Fruit fly (Drosophila melanogaster) whole organism, embryonic: Measurements from ENCODE around the gene CG9393.

Source experiments
- Ada2b ChIP-seq: fragments of 200-800 bp; sonication (Bioruptor generic); IDR thresholded peaks from 2 replicates; pipeline ENCODE4 v1.3.6; 2022; ENCODE audit warnings: missing biosample characterization, missing genetic modification characterization
- Asciz ChIP-seq: fragments of 200-800 bp; sonication (Bioruptor generic); optimal IDR thresholded peaks from 2 replicates; lab custom pipeline; 2017; ENCODE audit warnings: missing biosample characterization, mild to moderate bottlenecking, missing genetic modification characterization, missing genetic modification reagents
- B-H2 ChIP-seq: fragments of 200-800 bp; sonication (Bioruptor generic); optimal IDR thresholded peaks from 2 replicates; lab custom pipeline; 2018; ENCODE audit warnings: missing biosample characterization, mild to moderate bottlenecking, missing genetic modification characterization
- CG11093 ChIP-seq: fragments of 200-800 bp; sonication (Bioruptor generic); IDR thresholded peaks from 3 replicates; pipeline ENCODE4 v1.3.6; 2022; ENCODE audit warnings: missing biosample characterization, missing genetic modification characterization
- CG12236 ChIP-seq: fragments of 200-800 bp; sonication (Bioruptor generic); optimal IDR thresholded peaks from 2 replicates; lab custom pipeline; 2016; ENCODE audit warnings: missing biosample characterization, missing genetic modification characterization
- CG13296 ChIP-seq: fragments of 200-800 bp; sonication (Bioruptor generic); optimal IDR thresholded peaks from 3 replicates; lab custom pipeline; 2018; ENCODE audit warnings: missing biosample characterization, mild to moderate bottlenecking, missing genetic modification characterization
- CG14050 ChIP-seq: fragments of 200-800 bp; sonication (Bioruptor generic); IDR thresholded peaks from 3 replicates; pipeline ENCODE4 v1.3.6; 2022; ENCODE audit warnings: missing biosample characterization, missing genetic modification characterization
- CG15011 ChIP-seq: fragments of 200-800 bp; sonication (Bioruptor generic); optimal IDR thresholded peaks from 3 replicates; lab custom pipeline; 2018; ENCODE audit warnings: missing biosample characterization, mild to moderate bottlenecking, missing genetic modification characterization
- CG17359 ChIP-seq: fragments of 200-800 bp; sonication (Bioruptor generic); optimal IDR thresholded peaks from 3 replicates; lab custom pipeline; 2018; ENCODE audit warnings: missing biosample characterization, mild to moderate bottlenecking, missing genetic modification characterization, moderate library complexity
- CG32532 ChIP-seq: fragments of 200-800 bp; sonication (Bioruptor generic); IDR thresholded peaks from 2 replicates; pipeline ENCODE4 v1.3.6; 2022; ENCODE audit warnings: missing biosample characterization, missing genetic modification characterization
- CG4360 ChIP-seq: fragments of 200-800 bp; sonication (Bioruptor generic); IDR thresholded peaks from 2 replicates; pipeline ENCODE4 v1.3.6; 2022; ENCODE audit warnings: missing biosample characterization, missing genetic modification characterization
- CG6854 ChIP-seq: fragments of 200-800 bp; sonication (Bioruptor generic); optimal IDR thresholded peaks from 3 replicates; lab custom pipeline; 2017; ENCODE audit warnings: missing biosample characterization, mild to moderate bottlenecking, missing genetic modification characterization
- CG8944 ChIP-seq: fragments of 200-800 bp; sonication (Bioruptor generic); optimal IDR thresholded peaks from 3 replicates; lab custom pipeline; 2016; ENCODE audit warnings: missing biosample characterization, missing genetic modification characterization
- CG9817 ChIP-seq: fragments of 200-800 bp; sonication (Bioruptor generic); optimal IDR thresholded peaks from 2 replicates; lab custom pipeline; 2018; ENCODE audit warnings: missing biosample characterization, mild to moderate bottlenecking, missing genetic modification characterization, moderate library complexity
- CkIIα-i1 ChIP-seq: fragments of 200-800 bp; sonication (Bioruptor generic); IDR thresholded peaks from 2 replicates; pipeline ENCODE4 v1.3.6; 2022; ENCODE audit warnings: missing biosample characterization, missing genetic modification characterization
- Dfd ChIP-seq, 2 experiments: fragments of >200 bp; optimal IDR thresholded peaks; 2 replicates each; lab custom pipeline; 2017; ENCODE audit warnings: missing biosample characterization in 2 of 2, missing genetic modification characterization in 2 of 2
- Drgx ChIP-seq: fragments of 200-800 bp; sonication (Bioruptor generic); IDR thresholded peaks from 2 replicates; pipeline ENCODE4 v1.3.6; 2022; ENCODE audit warnings: missing biosample characterization, missing genetic modification characterization
- Hr78 ChIP-seq, 2 experiments: fragments of 200-800 bp in 1 of 2; fragments of >200 bp in 1 of 2; sonication (Bioruptor generic) in 1 of 2; optimal IDR thresholded peaks; 2 replicates each; lab custom pipeline; 2017 to 2019; ENCODE audit warnings: missing biosample characterization in 2 of 2, missing genetic modification characterization in 2 of 2, mild to moderate bottlenecking in 1 of 2, moderate library complexity in 1 of 2
- Med ChIP-seq: fragments of 200-800 bp; sonication (Bioruptor generic); peaks from one replicate; lab custom pipeline; 2016; ENCODE audit warnings: missing biosample characterization, missing genetic modification characterization, mild to moderate bottlenecking, inconsistent platforms, moderate library complexity
- Pdp1 ChIP-seq, 2 experiments: fragments of 200-800 bp; sonication (Bioruptor generic); optimal IDR thresholded peaks; 3 replicates each; lab custom pipeline; 2016; ENCODE audit warnings: missing biosample characterization in 2 of 2, missing genetic modification characterization in 2 of 2, mild to moderate bottlenecking in 1 of 2, moderate library complexity in 1 of 2
- Vsx1 ChIP-seq: fragments of 200-800 bp; sonication (Bioruptor generic); optimal IDR thresholded peaks from 2 replicates; lab custom pipeline; 2017; ENCODE audit warnings: missing biosample characterization, mild to moderate bottlenecking, missing genetic modification characterization, missing genetic modification reagents
- al ChIP-seq: fragments of 200-800 bp; sonication (Bioruptor generic); IDR thresholded peaks from 2 replicates; pipeline ENCODE4 v1.3.6; 2022; ENCODE audit warnings: missing biosample characterization, missing genetic modification characterization
- ara ChIP-seq: fragments of 200-800 bp; sonication (Bioruptor generic); IDR thresholded peaks from 2 replicates; pipeline ENCODE4 v1.3.6; 2022; ENCODE audit warnings: missing biosample characterization, missing genetic modification characterization
- bbx ChIP-seq: fragments of 200-800 bp; sonication (Bioruptor generic); IDR thresholded peaks from 2 replicates; pipeline ENCODE4 v1.3.6; 2022; ENCODE audit warnings: missing biosample characterization, missing genetic modification characterization; ENCODE audit not compliant: partially characterized antibody
- bigmax ChIP-seq: fragments of 200-800 bp; sonication (Bioruptor generic); optimal IDR thresholded peaks from 2 replicates; lab custom pipeline; 2018; ENCODE audit warnings: missing biosample characterization, mild to moderate bottlenecking, missing genetic modification characterization
- cad ChIP-seq: fragments of >200 bp; optimal IDR thresholded peaks from 2 replicates; lab custom pipeline; 2017; ENCODE audit warnings: missing biosample characterization, missing genetic modification characterization
- cg ChIP-seq: fragments of 200-800 bp; sonication (Bioruptor generic); optimal IDR thresholded peaks from 3 replicates; lab custom pipeline; 2019; ENCODE audit warnings: missing biosample characterization, mild to moderate bottlenecking, missing genetic modification characterization, moderate library complexity
- chinmo ChIP-seq: fragments of 200-800 bp; sonication (Bioruptor generic); IDR thresholded peaks from 4 replicates; pipeline ENCODE4 v1.3.6; 2022; ENCODE audit warnings: missing biosample characterization, missing genetic modification characterization; ENCODE audit not compliant: partially characterized antibody
- crp ChIP-seq, 2 experiments: fragments of 200-800 bp; sonication (Bioruptor generic); optimal IDR thresholded peaks; 2 replicates in 1 of 2; 3 replicates in 1 of 2; lab custom pipeline; 2017; ENCODE audit warnings: missing biosample characterization in 2 of 2, missing genetic modification characterization in 2 of 2, mild to moderate bottlenecking in 1 of 2, moderate library complexity in 1 of 2
- dmrt11E ChIP-seq: fragments of 200-800 bp; sonication (Bioruptor generic); optimal IDR thresholded peaks from 3 replicates; lab custom pipeline; 2018; ENCODE audit warnings: missing biosample characterization, mild to moderate bottlenecking, missing genetic modification characterization, moderate library complexity
- eyg ChIP-seq: fragments of 200-800 bp; sonication (Bioruptor generic); optimal IDR thresholded peaks from 3 replicates; lab custom pipeline; 2016; ENCODE audit warnings: missing biosample characterization, missing genetic modification characterization
- fd3F ChIP-seq: fragments of 200-800 bp; sonication (Bioruptor generic); optimal IDR thresholded peaks from 2 replicates; lab custom pipeline; 2018; ENCODE audit warnings: missing biosample characterization, mild to moderate bottlenecking, missing genetic modification characterization, moderate library complexity
- jing ChIP-seq: fragments of 200-800 bp; sonication (Bioruptor generic); optimal IDR thresholded peaks from 2 replicates; lab custom pipeline; 2018; ENCODE audit warnings: missing biosample characterization, mild to moderate bottlenecking, missing genetic modification characterization
- kni ChIP-seq: fragments of 200-800 bp; sonication (Bioruptor generic); optimal IDR thresholded peaks from 3 replicates; lab custom pipeline; 2017; ENCODE audit warnings: mild to moderate bottlenecking, missing biosample characterization, missing genetic modification reagents, missing genetic modification characterization
- lola ChIP-seq, 3 experiments: fragments of >200 bp in 2 of 3; fragments of 200-800 bp in 1 of 3; sonication (Bioruptor generic) in 1 of 3; optimal IDR thresholded peaks; 2 replicates each; lab custom pipeline; 2017 to 2019; ENCODE audit warnings: missing biosample characterization in 3 of 3, missing genetic modification characterization in 3 of 3, mild to moderate bottlenecking in 1 of 3, moderate library complexity in 1 of 3
- nom ChIP-seq: fragments of 200-800 bp; sonication (Bioruptor generic); optimal IDR thresholded peaks from 2 replicates; lab custom pipeline; 2017; ENCODE audit warnings: missing biosample characterization, missing genetic modification characterization, mild to moderate bottlenecking, moderate library complexity, missing genetic modification reagents
- pho ChIP-seq: fragments of 200-800 bp; sonication (Bioruptor generic); optimal IDR thresholded peaks from 2 replicates; lab custom pipeline; 2016; ENCODE audit warnings: missing biosample characterization, missing genetic modification characterization
- pros ChIP-seq: fragments of 200-800 bp; sonication (Bioruptor generic); optimal IDR thresholded peaks from 3 replicates; lab custom pipeline; 2019; ENCODE audit warnings: missing biosample characterization, mild to moderate bottlenecking, missing genetic modification characterization, moderate library complexity
- sc ChIP-seq, 3 experiments: fragments of >200 bp in 2 of 3; fragments of 200-800 bp in 1 of 3; sonication (Bioruptor generic) in 1 of 3; optimal IDR thresholded peaks; 2 replicates in 2 of 3; 3 replicates in 1 of 3; lab custom pipeline; 2017; ENCODE audit warnings: mild to moderate bottlenecking in 1 of 3, missing biosample characterization in 1 of 3, missing genetic modification characterization in 1 of 3, missing genetic modification reagents in 1 of 3
- sens ChIP-seq: fragments of 200-800 bp; sonication (Bioruptor generic); peaks from one replicate; lab custom pipeline; 2016; ENCODE audit warnings: missing biosample characterization, missing genetic modification characterization
- sisA ChIP-seq: fragments of 200-800 bp; sonication (Bioruptor generic); IDR thresholded peaks from 2 replicates; pipeline ENCODE4 v1.3.6; 2022; ENCODE audit warnings: missing biosample characterization, missing genetic modification characterization
- so ChIP-seq: fragments of 200-800 bp; sonication (Bioruptor generic); IDR thresholded peaks from 3 replicates; pipeline ENCODE4 v1.3.6; 2022; ENCODE audit warnings: missing biosample characterization, missing genetic modification characterization
- sqz ChIP-seq: fragments of 200-800 bp; sonication (Bioruptor generic); optimal IDR thresholded peaks from 3 replicates; lab custom pipeline; 2018; ENCODE audit warnings: missing biosample characterization, mild to moderate bottlenecking, missing genetic modification characterization
- tin ChIP-seq: fragments of 200-800 bp; sonication (Bioruptor generic); optimal IDR thresholded peaks from 3 replicates; lab custom pipeline; 2016; ENCODE audit warnings: missing biosample characterization, missing genetic modification characterization
- tll ChIP-seq, 2 experiments: fragments of 200-800 bp in 1 of 2; fragments of >200 bp in 1 of 2; sonication (Bioruptor generic) in 1 of 2; optimal IDR thresholded peaks; 2 replicates each; lab custom pipeline; 2017 to 2019; ENCODE audit warnings: missing biosample characterization in 2 of 2, missing genetic modification characterization in 2 of 2, mild to moderate bottlenecking in 1 of 2, moderate library complexity in 1 of 2
- tna ChIP-seq: fragments of 200-800 bp; sonication (Bioruptor generic); IDR thresholded peaks from 2 replicates; pipeline ENCODE4 v1.3.6; 2022; ENCODE audit warnings: missing biosample characterization, missing genetic modification characterization; ENCODE audit not compliant: partially characterized antibody
- vfl ChIP-seq: fragments of 200-800 bp; sonication (Bioruptor generic); optimal IDR thresholded peaks from 2 replicates; lab custom pipeline; 2016; ENCODE audit warnings: missing biosample characterization, missing genetic modification characterization

CG9393 gene

DNA sequence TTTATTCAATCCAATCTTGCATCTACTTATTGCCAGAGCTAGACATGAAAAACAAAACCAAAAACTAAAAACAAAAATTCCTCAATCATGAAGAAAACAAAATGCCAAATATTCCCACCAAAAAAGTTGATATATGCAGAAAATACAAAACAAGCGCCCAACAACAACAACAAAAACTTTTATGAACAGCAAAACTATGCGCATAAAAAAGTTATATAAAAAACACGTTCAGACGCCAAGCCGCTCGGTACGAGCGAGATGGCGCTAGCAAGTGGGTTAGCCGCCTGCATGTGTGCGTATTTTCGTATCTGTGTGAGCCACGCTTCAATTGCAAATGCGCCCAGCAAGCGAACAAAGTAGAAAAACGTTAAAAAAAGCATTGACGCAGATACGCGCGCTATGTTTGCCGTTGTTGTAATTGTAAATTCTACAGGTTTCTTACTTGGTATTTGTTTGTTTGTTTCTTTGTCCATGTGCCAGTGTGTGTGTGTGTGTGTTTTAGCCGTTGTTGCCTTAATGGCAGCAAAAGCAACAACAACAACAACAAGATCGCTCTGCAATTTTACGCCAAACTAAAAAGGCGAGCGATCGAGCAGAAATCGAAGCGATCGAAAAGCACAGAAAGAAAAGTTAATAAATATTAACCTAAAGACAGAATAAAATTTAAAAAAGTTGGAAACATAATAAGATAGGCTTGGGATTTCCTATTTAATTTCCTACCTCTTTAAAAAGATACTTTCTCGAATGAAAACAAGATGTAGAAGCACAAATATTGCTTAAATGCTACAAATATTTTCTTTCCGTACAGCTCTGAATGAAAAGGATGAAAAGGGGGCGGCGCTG lies 30.2 kb upstream of the CG9393 start (continued):
- TF ChIP-seq lola (GFP tag; optimal IDR thresholded peaks at IDR 0.05; lab: Kevin White, UChicago): no peak
- no peak for TF ChIP-seq sc (optimal IDR thresholded peaks at IDR 0.05; lab: Kevin White, UChicago)
- TF ChIP-seq sc (GFP tag; optimal IDR thresholded peaks at IDR 0.05; lab: Kevin White, UChicago): no peak
- peak; percentile 74 for TF ChIP-seq Drgx (GFP tag; lab: Robert Waterston, UW)
- TF ChIP-seq eyg (GFP tag; lab: Kevin White, UChicago): no peak
- TF ChIP-seq CG4360: peak; percentile 65
- peak; percentile 6 for TF ChIP-seq Asciz (GFP tag; lab: Kevin White, UChicago)
- TF ChIP-seq B-H2 (GFP tag; lab: Kevin White, UChicago): peak; percentile 7
- no peak for TF ChIP-seq CG6854
- peak; percentile 22 for TF ChIP-seq pros (GFP tag; lab: Kevin White, UChicago)
- TF ChIP-seq tin: no peak
- TF ChIP-seq CG13296 (GFP tag; lab: Kevin White, UChicago): no peak
- TF ChIP-seq CG14050 (GFP tag; lab: Robert Waterston, UW): no peak
- no peak for TF ChIP-seq bbx
- no peak for TF ChIP-seq crp (GFP tag; optimal IDR thresholded peaks at IDR 0.05; lab: Kevin White, UChicago)
- TF ChIP-seq chinmo (GFP tag; lab: Robert Waterston, UW): peak; percentile 99
- TF ChIP-seq CG8944: no peak
- no peak for TF ChIP-seq CkIIα-i1
- peak; percentile 72 for TF ChIP-seq cg
- TF ChIP-seq sqz (GFP tag; lab: Kevin White, UChicago): peak; percentile 84
- no peak for TF ChIP-seq Hr78 (GFP tag; optimal IDR thresholded peaks at IDR 0.05; lab: Kevin White, UChicago)
- no peak for TF ChIP-seq ara (GFP tag; lab: Robert Waterston, UW)
- TF ChIP-seq sisA (GFP tag; lab: Robert Waterston, UW): no peak
- TF ChIP-seq fd3F (GFP tag; lab: Kevin White, UChicago): no peak
- peak; percentile 40; the same call in 1 of the 3 replicates for TF ChIP-seq so
- no peak for TF ChIP-seq CG12236 (GFP tag; lab: Kevin White, UChicago)
- no peak for TF ChIP-seq CG11093 (GFP tag; lab: Robert Waterston, UW)
- TF ChIP-seq Pdp1 (GFP tag; optimal IDR thresholded peaks at IDR 0.05; lab: Kevin White, UChicago): peak in 1 of 2 experiments; percentile 62
- TF ChIP-seq Ada2b (GFP tag; lab: Robert Waterston, UW): no peak
- TF ChIP-seq CG32532 (GFP tag; lab: Robert Waterston, UW): no peak
- no peak for TF ChIP-seq CG17359 (tag; lab: Kevin White, UChicago)
- no peak for TF ChIP-seq vfl (GFP tag; lab: Kevin White, UChicago)
- no peak for TF ChIP-seq CG9817
- peak; percentile 31 for TF ChIP-seq Med (GFP tag; lab: Kevin White, UChicago)
- TF ChIP-seq al (GFP tag; lab: Robert Waterston, UW): no peak
- TF ChIP-seq tna: no peak
- TF ChIP-seq CG15011 (GFP tag; lab: Kevin White, UChicago): no peak
- TF ChIP-seq Dfd (GFP tag; optimal IDR thresholded peaks at IDR 0.05; lab: Kevin White, UChicago): no peak
- TF ChIP-seq, all 482 proteins: peak for 19

DNA sequence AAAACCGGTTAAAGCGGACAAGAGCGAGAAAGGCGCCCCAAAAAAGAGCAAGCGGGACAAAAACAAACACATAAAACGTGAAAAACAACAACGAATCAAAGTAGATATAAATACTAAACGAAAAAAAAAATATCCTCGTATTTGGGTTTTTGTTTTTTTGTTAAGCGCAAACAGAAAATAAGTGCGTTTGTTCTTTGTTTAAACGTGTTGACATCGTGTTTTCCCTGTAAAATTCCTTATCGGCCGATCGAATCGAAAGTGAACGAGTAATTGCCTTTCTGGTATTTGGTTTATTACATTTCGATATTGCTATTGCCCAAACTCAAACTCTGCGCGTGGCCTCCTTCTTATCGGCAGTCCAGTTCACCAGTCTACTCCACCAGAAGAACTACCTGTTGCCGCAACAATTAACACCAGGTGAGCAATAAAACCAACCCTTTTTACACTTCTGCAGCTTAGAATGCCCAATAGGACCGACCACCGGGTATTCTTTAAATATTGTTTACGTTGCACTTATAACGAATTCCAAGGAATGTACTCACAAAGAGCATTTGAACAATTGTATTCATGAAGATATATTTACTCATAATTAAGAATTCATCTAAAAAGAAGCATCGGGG lies 28.4 kb upstream of the CG9393 start:
- peak; percentile 56 for TF ChIP-seq sqz (GFP tag; lab: Kevin White, UChicago)
- no peak for TF ChIP-seq CG11093 (GFP tag; lab: Robert Waterston, UW)
- TF ChIP-seq Med (GFP tag; lab: Kevin White, UChicago): peak; percentile 71
- TF ChIP-seq pho: no peak
- TF ChIP-seq Vsx1: peak; percentile 61
- peak; percentile 53 for TF ChIP-seq cad (GFP tag; lab: Kevin White, UChicago)
- no peak for TF ChIP-seq cg
- TF ChIP-seq jing (GFP tag; lab: Kevin White, UChicago): no peak
- TF ChIP-seq tll (GFP tag; optimal IDR thresholded peaks at IDR 0.05; lab: Kevin White, UChicago): peak in 1 of 2 experiments; percentile 7
- TF ChIP-seq bigmax: no peak
- peak; percentile 14 for TF ChIP-seq dmrt11E (tag; lab: Kevin White, UChicago)
- TF ChIP-seq sens (GFP tag; lab: Kevin White, UChicago): peak; percentile 75
- no peak for TF ChIP-seq Pdp1 (GFP tag; optimal IDR thresholded peaks at IDR 0.05; lab: Kevin White, UChicago)
- TF ChIP-seq kni (GFP tag; lab: Kevin White, UChicago): peak; percentile 43
- peak; percentile 16 for TF ChIP-seq nom (GFP tag; lab: Kevin White, UChicago)
